Worm (Caenorhabditis elegans) whole organism, L4 larva: ENCODE data around the gene kqt-2.

Source experiments
- D1046.2 ChIP-seq: fragments of 200-800 bp; sonication (Bioruptor generic); IDR thresholded peaks from 2 replicates; pipeline ENCODE4 v1.3.6; 2022; ENCODE audit warnings: missing genetic modification characterization, missing compliant biosample characterization
- F37D6.2 ChIP-seq: sonication (generic microtip); optimal IDR thresholded peaks from 2 replicates; lab custom pipeline; 2016; ENCODE audit warnings: mild to moderate bottlenecking, missing genetic modification characterization, missing compliant biosample characterization
- F49E8.2 ChIP-seq: sonication (generic microtip); optimal IDR thresholded peaks from 2 replicates; lab custom pipeline; 2016; ENCODE audit warnings: missing compliant biosample characterization, mild to moderate bottlenecking, missing genetic modification characterization, borderline replicate concordance
- T26A8.4 ChIP-seq: fragments of 200-800 bp; sonication (Bioruptor generic); IDR thresholded peaks from 2 replicates; pipeline ENCODE4 v1.3.6; 2022; ENCODE audit warnings: missing genetic modification characterization, missing compliant biosample characterization
- Y5F2A.4 ChIP-seq: fragments of 200-800 bp; sonication (Bioruptor generic); optimal IDR thresholded peaks from 2 replicates; lab custom pipeline; 2018; ENCODE audit warnings: mild to moderate bottlenecking, missing genetic modification characterization, missing compliant biosample characterization
- ZK337.2 ChIP-seq: fragments of 200-800 bp; sonication (Bioruptor generic); IDR thresholded peaks from 2 replicates; pipeline ENCODE4 v1.3.6; 2022; ENCODE audit warnings: missing genetic modification reagents, missing genetic modification characterization, missing compliant biosample characterization
- ceh-62 ChIP-seq: sonication (generic microtip); optimal IDR thresholded peaks from 2 replicates; lab custom pipeline; 2017; ENCODE audit warnings: missing biosample characterization, missing genetic modification characterization
- ceh-82 ChIP-seq: sonication (generic microtip); optimal IDR thresholded peaks from 2 replicates; lab custom pipeline; 2017; ENCODE audit warnings: missing biosample characterization, missing genetic modification characterization
- ces-1 ChIP-seq: fragments of 150-350 bp; sonication (generic microtip); optimal IDR thresholded peaks from 4 replicates; lab custom pipeline; 2014; ENCODE audit warnings: missing biosample characterization, missing genetic modification reagents, missing genetic modification characterization
- daf-19 ChIP-seq: fragments of 200-800 bp; sonication (Bioruptor generic); conservative IDR thresholded peaks from 2 replicates; pipeline ENCODE4 v1.3.6; 2022; ENCODE audit warnings: missing genetic modification characterization, missing compliant biosample characterization
- daf-8 ChIP-seq: fragments of 200-800 bp; sonication (Bioruptor generic); IDR thresholded peaks from 2 replicates; pipeline ENCODE4 v1.3.6; 2022; ENCODE audit warnings: missing genetic modification characterization, missing compliant biosample characterization
- duxl-1 ChIP-seq: sonication (generic microtip); optimal IDR thresholded peaks from 2 replicates; lab custom pipeline; 2016; ENCODE audit warnings: mild to moderate bottlenecking, missing genetic modification characterization, moderate library complexity, missing compliant biosample characterization; ENCODE audit not compliant: poor library complexity
- egl-27 ChIP-seq: sonication (generic microtip); optimal IDR thresholded peaks from 3 replicates; lab custom pipeline; 2017; ENCODE audit warnings: missing biosample characterization, missing genetic modification reagents, missing genetic modification characterization
- fkh-10 ChIP-seq: fragments of 150-350 bp; optimal IDR thresholded peaks from 2 replicates; lab custom pipeline; 2014; ENCODE audit warnings: missing biosample characterization, missing genetic modification reagents, missing genetic modification characterization
- hlh-30 ChIP-seq: sonication (generic microtip); optimal IDR thresholded peaks from 2 replicates; lab custom pipeline; 2017; ENCODE audit warnings: antibody characterized with exemption, mild to moderate bottlenecking, missing genetic modification characterization, missing compliant biosample characterization; ENCODE audit not compliant: insufficient read depth
- hmg-1.1 ChIP-seq: fragments of 200-800 bp; sonication (Bioruptor generic); IDR thresholded peaks from 2 replicates; pipeline ENCODE4 v1.3.6; 2022; ENCODE audit warnings: missing genetic modification reagents, missing genetic modification characterization, missing compliant biosample characterization
- jun-1 ChIP-seq: fragments of 150-350 bp; optimal IDR thresholded peaks from 2 replicates; lab custom pipeline; 2014; ENCODE audit warnings: missing biosample characterization, missing genetic modification reagents, missing genetic modification characterization
- lin-15B ChIP-seq: fragments of 150-350 bp; sonication (generic microtip); optimal IDR thresholded peaks from 3 replicates; lab custom pipeline; 2014; ENCODE audit warnings: missing biosample characterization, missing genetic modification characterization
- lin-38 ChIP-seq: fragments of 200-800 bp; sonication (Bioruptor generic); IDR thresholded peaks from 2 replicates; pipeline ENCODE4 v1.3.6; 2022; ENCODE audit warnings: missing genetic modification reagents, missing genetic modification characterization, missing compliant biosample characterization
- lin-39 ChIP-seq: fragments of 150-350 bp; optimal IDR thresholded peaks from 2 replicates; lab custom pipeline; 2014; ENCODE audit warnings: missing biosample characterization, missing genetic modification reagents, missing genetic modification characterization
- lsy-2 ChIP-seq, 2 experiments: fragments of 150-350 bp in 1 of 2; sonication (generic microtip) in 1 of 2; optimal IDR thresholded peaks; 2 replicates each; lab custom pipeline; 2014 to 2017; ENCODE audit warnings: missing biosample characterization in 2 of 2, missing genetic modification characterization in 2 of 2
- madf-5 ChIP-seq, 2 experiments: fragments of 200-800 bp; sonication (Bioruptor generic); IDR thresholded peaks; 2 replicates each; pipeline ENCODE4 v1.3.6; 2022; ENCODE audit warnings: missing compliant biosample characterization in 2 of 2, missing genetic modification characterization in 2 of 2
- madf-9 ChIP-seq: fragments of 200-800 bp; sonication (Bioruptor generic); conservative IDR thresholded peaks from 2 replicates; pipeline ENCODE4 v1.3.6; 2022; ENCODE audit warnings: missing genetic modification reagents, missing genetic modification characterization, missing compliant biosample characterization
- mdl-1 ChIP-seq, 2 experiments: fragments of 150-350 bp in 1 of 2; sonication (generic microtip) in 1 of 2; optimal IDR thresholded peaks; 2 replicates each; lab custom pipeline; 2014 to 2017; ENCODE audit warnings: missing biosample characterization in 2 of 2, missing genetic modification characterization in 2 of 2
- mep-1 ChIP-seq: fragments of 150-350 bp; sonication (generic microtip); optimal IDR thresholded peaks from 3 replicates; lab custom pipeline; 2014; ENCODE audit warnings: missing biosample characterization, missing genetic modification characterization
- mes-2 ChIP-seq: sonication (generic microtip); optimal IDR thresholded peaks from 2 replicates; lab custom pipeline; 2016; ENCODE audit warnings: missing genotype, mild to moderate bottlenecking, missing genetic modification characterization, missing compliant biosample characterization; ENCODE audit not compliant: poor library complexity, severe bottlenecking
- mxl-2 ChIP-seq: fragments of 200-800 bp; sonication (Bioruptor generic); conservative IDR thresholded peaks from 2 replicates; pipeline ENCODE4 v1.3.6; 2022; ENCODE audit warnings: missing genetic modification reagents, missing genetic modification characterization, missing compliant biosample characterization
- mxl-3 ChIP-seq: fragments of 200-800 bp; sonication (Bioruptor generic); optimal IDR thresholded peaks from 2 replicates; lab custom pipeline; 2018; ENCODE audit warnings: mild to moderate bottlenecking, missing genetic modification characterization, missing compliant biosample characterization
- nhr-237 ChIP-seq: sonication (generic microtip); optimal IDR thresholded peaks from 2 replicates; lab custom pipeline; 2017; ENCODE audit warnings: missing biosample characterization, missing genetic modification characterization
- nhr-25 ChIP-seq: sonication (generic microtip); optimal IDR thresholded peaks from 2 replicates; lab custom pipeline; 2017; ENCODE audit warnings: missing genetic modification characterization, mild to moderate bottlenecking, missing compliant biosample characterization, antibody characterized with exemption, moderate library complexity, borderline replicate concordance; ENCODE audit not compliant: insufficient read depth
- nhr-42 ChIP-seq: fragments of 200-800 bp; sonication (Bioruptor generic); IDR thresholded peaks from 2 replicates; pipeline ENCODE4 v1.3.6; 2022; ENCODE audit warnings: missing genetic modification characterization, missing compliant biosample characterization
- nhr-48 ChIP-seq: sonication (generic microtip); optimal IDR thresholded peaks from 2 replicates; lab custom pipeline; 2016; ENCODE audit warnings: mild to moderate bottlenecking, missing genetic modification characterization, missing compliant biosample characterization
- set-16 ChIP-seq: fragments of 200-800 bp; sonication (Bioruptor generic); IDR thresholded peaks from 2 replicates; pipeline ENCODE4 v1.3.6; 2022; ENCODE audit warnings: missing genetic modification reagents, missing genetic modification characterization, missing compliant biosample characterization
- snpc-4 ChIP-seq: fragments of 150-350 bp; optimal IDR thresholded peaks from 2 replicates; lab custom pipeline; 2014; ENCODE audit warnings: missing biosample characterization, missing genetic modification characterization
- unc-62 ChIP-seq, 3 experiments: fragments of 150-350 bp in 1 of 3; sonication (generic microtip); optimal IDR thresholded peaks in 2 of 3; peaks in 1 of 3; 1 replicate in 1 of 3; 2 replicates in 2 of 3; lab custom pipeline; 2014 to 2017; ENCODE audit warnings: missing biosample characterization in 3 of 3, missing genetic modification characterization in 3 of 3, missing genetic modification reagents in 3 of 3, missing genotype in 1 of 3

The kqt-2 gene

ce11 chrX:8286740-8287299 is 40.7 kb upstream of the kqt-2 start, which contains the start of gene sec-16A.2 (continued):
- peak; percentile 23 for TF ChIP-seq fkh-10 (GFP tag; lab: Kevin White, UChicago)
- peak; percentile 75 for TF ChIP-seq mes-2 (tag; lab: Kevin White, UChicago)
- no peak for TF ChIP-seq ceh-82 (tag; lab: Kevin White, UChicago)
- no peak for TF ChIP-seq nhr-48 (tag; lab: Kevin White, UChicago)
- peak in 1 of 2 experiments; percentile 79 for TF ChIP-seq lsy-2 (tag; optimal IDR thresholded peaks at IDR 0.05; lab: Kevin White, UChicago)
- TF ChIP-seq mep-1 (tag; lab: Kevin White, UChicago): peak; percentile 85
- peak; percentile 13 for TF ChIP-seq nhr-25 (tag; lab: Kevin White, UChicago)

ce11 chrX:8286164-8286563 is 40.0 kb upstream of the kqt-2 start:
- TF ChIP-seq madf-9 (GFP tag; lab: Robert Waterston, UW) (no peak), lin-38 (no peak), D1046.2 (GFP tag; lab: Robert Waterston, UW) (no peak), egl-27 (tag; lab: Kevin White, UChicago) (no peak), duxl-1 (tag; lab: Kevin White, UChicago) (no peak), nhr-237 (no peak), unc-62 (GFP tag; optimal IDR thresholded peaks at IDR 0.05 in 1 of 2; lab: Kevin White, UChicago) (no peak), unc-62 (tag; optimal IDR thresholded peaks at IDR 0.05; lab: Kevin White, UChicago) (no peak), lin-15B (tag; lab: Kevin White, UChicago) (no peak), mxl-3 (GFP tag; lab: Kevin White, UChicago) (no peak), hmg-1.1 (GFP tag; lab: Robert Waterston, UW) (no peak), ces-1 (GFP tag; lab: Kevin White, UChicago) (no peak), ZK337.2 (no peak), mep-1 (tag; lab: Kevin White, UChicago) (no peak), mdl-1 (tag; optimal IDR thresholded peaks at IDR 0.05; lab: Kevin White, UChicago) (no peak), mxl-2 (GFP tag; lab: Robert Waterston, UW) (no peak), lin-39 (tag; lab: Kevin White, UChicago) (no peak), daf-8 (no peak)
- TF ChIP-seq, all 104 proteins: peak for 0

ce11 chrX:8285169-8285796 is 39.1 kb upstream of the kqt-2 start, which contains the start of the genes fis-2 and F13B9.2:
fis-2 (minus strand) TSS chrX:8285219.
F13B9.2 (plus strand) TSS chrX:8285683.
- TF ChIP-seq hlh-30 (tag; lab: Kevin White, UChicago): no peak
- TF ChIP-seq madf-5 (GFP tag; IDR thresholded peaks at IDR 0.05; lab: Robert Waterston, UW): no peak
- no peak for TF ChIP-seq F37D6.2 (tag; lab: Kevin White, UChicago)
- TF ChIP-seq mdl-1 (tag; optimal IDR thresholded peaks at IDR 0.05; lab: Kevin White, UChicago): no peak
- no peak for TF ChIP-seq set-16 (GFP tag; lab: Robert Waterston, UW)
- TF ChIP-seq ceh-62: no peak
- TF ChIP-seq nhr-25 (tag; lab: Kevin White, UChicago): no peak
- no peak for TF ChIP-seq F49E8.2 (tag; lab: Kevin White, UChicago)
- TF ChIP-seq Y5F2A.4 (GFP tag; lab: Kevin White, UChicago): no peak
- no peak for TF ChIP-seq nhr-42 (GFP tag; lab: Robert Waterston, UW)
- no peak for TF ChIP-seq mxl-2 (GFP tag; lab: Robert Waterston, UW)
- TF ChIP-seq jun-1 (tag; lab: Kevin White, UChicago): no peak
- TF ChIP-seq snpc-4: no peak
- no peak for TF ChIP-seq lin-38
- TF ChIP-seq daf-19: no peak
- TF ChIP-seq T26A8.4: no peak
- TF ChIP-seq, all 104 proteins: peak for 0
